Worm (Caenorhabditis elegans) whole organism, L3 larva: Measurements from ENCODE around the gene let-756.

Source experiments
- mdl-1 ChIP-seq: fragments of 150-350 bp; optimal IDR thresholded peaks from 2 replicates; lab custom pipeline; 2014; ENCODE audit warnings: missing biosample characterization, missing genetic modification characterization
- nhr-237 ChIP-seq: fragments of 150-350 bp; optimal IDR thresholded peaks from 2 replicates; lab custom pipeline; 2014; ENCODE audit warnings: missing biosample characterization, missing genetic modification characterization

- TF ChIP-seq mdl-1, result no peak
- TF ChIP-seq nhr-237, result no peak
Measured at ce11 chrIII:6406829-6407228, at the start of gene let-756.
